Worm (Caenorhabditis elegans) whole organism, late embryonic: ENCODE results near the gene clec-62.

ENCODE experiments used
- ama-1 ChIP-seq: fragments of 150-350 bp; optimal IDR thresholded peaks from 2 replicates; lab custom pipeline; 2014
- ceh-31 ChIP-seq: sonication (generic microtip); optimal IDR thresholded peaks from 2 replicates; lab custom pipeline; 2016; ENCODE audit warnings: missing genetic modification characterization, missing compliant biosample characterization
- nhr-11 ChIP-seq: fragments of 150-350 bp; optimal IDR thresholded peaks from 2 replicates; lab custom pipeline; 2014; ENCODE audit warnings: missing biosample characterization, missing genetic modification characterization

- no peak for TF ChIP-seq nhr-11 (tag; lab: Kevin White, UChicago)
- no peak for TF ChIP-seq ama-1
- TF ChIP-seq ceh-31 (tag; lab: Kevin White, UChicago) = no peak
Measured at ce11 chrII:12850129-12850528, 44.8 kb downstream of the clec-62 start, which contains the start of gene Y46G5A.28.
